Worm (Caenorhabditis elegans): ENCODE measurements around the gene unc-69.

unc-69 gene

DNA sequence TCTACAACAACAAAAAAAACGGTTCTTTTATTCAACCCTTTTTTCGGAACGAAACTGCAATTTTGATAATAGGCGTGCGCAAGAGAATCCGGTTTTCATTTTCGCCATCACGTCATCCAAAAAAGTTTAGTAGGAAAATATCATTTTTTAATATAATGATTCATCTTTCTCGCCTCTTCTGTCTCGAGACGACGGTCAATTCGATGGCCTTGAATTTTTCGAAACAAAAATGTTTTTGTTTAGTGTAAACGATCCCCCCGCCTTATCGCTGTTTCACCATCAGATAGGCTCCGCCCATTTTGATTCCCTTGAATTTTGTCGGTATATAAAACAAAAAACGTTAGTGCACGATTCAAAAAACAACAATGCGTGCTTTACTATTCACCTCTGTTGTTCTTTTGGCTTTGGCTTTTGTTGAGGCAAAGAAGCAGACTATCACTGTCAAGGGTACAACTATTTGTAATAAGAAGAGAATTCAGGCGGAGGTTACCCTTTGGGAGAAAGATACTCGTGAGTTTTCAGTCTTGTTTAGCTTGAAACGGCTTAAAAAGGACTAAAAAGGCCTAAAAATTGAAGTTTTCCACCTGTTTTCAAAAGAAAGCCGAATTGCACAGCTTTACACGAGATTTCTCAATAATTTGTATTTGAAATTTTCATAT is 18.9 kb downstream of the unc-69 start, which contains the start of gene ttr-15:
ttr-15 (plus strand) TSS at position 340 of the 659 bp plus-strand sequence.
- TF ChIP-seq lsy-2 (tag; optimal IDR thresholded peaks at IDR 0.05) (peak in 1 of 2 experiments; percentile 20), aha-1 (tag) (peak; percentile 87), nhr-28 (tag; optimal IDR thresholded peaks at IDR 0.05) (peak; percentile 41), hlh-30 (tag; optimal IDR thresholded peaks at IDR 0.05; ENCODE audit: insufficient read depth) (peak; percentile 34), nhr-10 (tag; optimal IDR thresholded peaks at IDR 0.05) (peak; percentile 13), mdl-1 (tag; optimal IDR thresholded peaks at IDR 0.05) (peak in 1 of 2 experiments; percentile 12), mxl-3 (GFP tag; optimal IDR thresholded peaks at IDR 0.05) (peak; percentile 24), ceh-28 (tag; optimal IDR thresholded peaks at IDR 0.05) (no peak), nhr-111 (GFP tag; optimal IDR thresholded peaks at IDR 0.05) (no peak), dve-1 (tag; optimal IDR thresholded peaks at IDR 0.05; ENCODE audit: insufficient read depth) (peak; percentile 72), spr-3 (GFP tag; optimal IDR thresholded peaks at IDR 0.05) (no peak), dmd-6 (GFP tag; IDR thresholded peaks at IDR 0.05) (peak; percentile 41), daf-19 (GFP tag; conservative IDR thresholded peaks at IDR 0.05) (no peak), T20F7.1 (GFP tag; optimal IDR thresholded peaks at IDR 0.05) (peak; percentile 54), daf-16 (GFP tag; optimal IDR thresholded peaks at IDR 0.05) (no peak), daf-16 (tag; optimal IDR thresholded peaks at IDR 0.05) (peak; percentile 16), mes-2 (tag; optimal IDR thresholded peaks at IDR 0.05; ENCODE audit: poor library complexity, severe bottlenecking) (peak; percentile 19), pqm-1 (tag; optimal IDR thresholded peaks at IDR 0.05) (no peak), tra-1 (GFP tag; IDR thresholded peaks at IDR 0.05) (0 out of 2 replicates have a peak, but pooled peaks have one; percentile 28), nhr-25 (tag; optimal IDR thresholded peaks at IDR 0.05; ENCODE audit: borderline replicate concordance, insufficient read depth) (peak; percentile 38), mep-1 (tag; optimal IDR thresholded peaks at IDR 0.05) (peak; percentile 44), zfp-3 (GFP tag; conservative IDR thresholded peaks at IDR 0.05) (0 out of 2 replicates have a peak, but pooled peaks have one; percentile 14), hlh-11 (tag; optimal IDR thresholded peaks at IDR 0.05) (peak; percentile 51), ama-1 (optimal IDR thresholded peaks at IDR 0.05) (peak; percentile 96), nhr-76 (tag; optimal IDR thresholded peaks at IDR 0.05) (peak; percentile 1)

DNA sequence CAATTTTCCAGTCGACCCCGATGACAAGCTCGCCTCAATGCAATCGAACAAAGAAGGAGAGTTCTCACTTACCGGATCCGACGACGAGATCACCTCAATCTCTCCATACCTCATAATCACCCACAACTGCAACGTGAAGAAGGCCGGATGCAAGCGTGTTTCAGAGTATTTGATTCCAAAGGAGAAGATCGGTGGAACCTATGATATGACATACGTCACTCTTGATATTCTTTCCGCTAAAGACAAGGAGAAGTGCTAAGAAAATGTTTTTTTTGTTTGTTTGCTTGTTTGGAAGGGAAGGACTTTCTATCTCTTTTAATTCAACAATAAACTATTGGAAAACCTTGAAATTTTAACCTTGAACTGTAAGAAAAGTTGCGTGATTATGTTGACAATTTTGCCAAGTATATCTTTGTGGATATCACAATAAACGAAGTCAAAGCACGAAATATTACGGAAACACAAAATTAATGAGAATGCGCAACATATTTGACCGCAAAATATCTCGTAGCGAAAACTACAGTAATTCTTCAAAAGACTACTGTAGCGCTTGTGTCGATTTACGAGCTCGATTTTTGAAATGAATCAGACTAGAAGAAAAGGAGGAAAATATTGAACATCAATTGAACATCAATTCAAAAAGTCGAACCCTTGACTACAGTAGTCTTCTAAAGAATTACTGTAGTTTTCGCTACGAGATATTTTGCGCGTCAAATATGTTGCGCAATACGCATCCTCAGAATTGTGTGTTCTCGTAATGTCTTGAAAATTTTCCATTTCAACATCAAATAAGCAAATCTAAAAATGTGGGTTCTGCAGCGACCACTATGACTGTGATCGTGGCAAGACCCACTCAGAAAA is 20.5 kb downstream of the unc-69 start:
- TF ChIP-seq unc-62 (GFP tag; optimal IDR thresholded peaks at IDR 0.05 in 1 of 2) (peak in 1 of 2 experiments; percentile 8), unc-62 (tag; optimal IDR thresholded peaks at IDR 0.05) (no peak), dmd-6 (GFP tag; IDR thresholded peaks at IDR 0.05) (no peak), nhr-25 (tag; optimal IDR thresholded peaks at IDR 0.05; ENCODE audit: borderline replicate concordance, insufficient read depth) (peak; percentile 56), zfp-3 (GFP tag; conservative IDR thresholded peaks at IDR 0.05) (peak; percentile 74; the same call in 1 of the 2 replicates), dve-1 (tag; optimal IDR thresholded peaks at IDR 0.05; ENCODE audit: insufficient read depth) (peak; percentile 53), nhr-28 (tag; optimal IDR thresholded peaks at IDR 0.05) (peak; percentile 11), F49E8.2 (tag; optimal IDR thresholded peaks at IDR 0.05; ENCODE audit: borderline replicate concordance) (no peak), ama-1 (optimal IDR thresholded peaks at IDR 0.05) (peak; percentile 84), lsy-2 (tag; optimal IDR thresholded peaks at IDR 0.05) (peak in 1 of 2 experiments; percentile 51), aha-1 (tag) (peak; percentile 62)

DNA sequence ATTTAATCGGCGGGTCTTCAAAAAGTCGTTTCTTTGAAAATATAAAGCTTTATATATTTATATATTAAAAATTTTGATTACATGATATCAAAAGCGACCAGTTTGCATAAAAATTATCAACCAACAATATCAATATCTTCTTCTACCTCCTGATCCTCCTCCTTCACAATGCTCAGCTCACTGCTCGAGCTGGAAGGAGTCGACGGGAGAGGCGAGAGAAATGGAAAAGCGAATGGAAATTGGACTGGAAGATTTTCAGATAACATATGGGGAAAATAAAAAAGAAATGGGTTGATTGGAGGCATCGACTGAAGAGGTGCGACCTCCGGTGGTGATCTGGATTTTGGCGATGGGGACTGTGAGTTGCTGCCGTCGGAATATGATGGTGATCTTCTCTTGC is 21.2 kb downstream of the unc-69 start:
- TF ChIP-seq nhr-76 (tag; optimal IDR thresholded peaks at IDR 0.05): no peak
- TF ChIP-seq aha-1 (tag): peak; percentile 69

DNA sequence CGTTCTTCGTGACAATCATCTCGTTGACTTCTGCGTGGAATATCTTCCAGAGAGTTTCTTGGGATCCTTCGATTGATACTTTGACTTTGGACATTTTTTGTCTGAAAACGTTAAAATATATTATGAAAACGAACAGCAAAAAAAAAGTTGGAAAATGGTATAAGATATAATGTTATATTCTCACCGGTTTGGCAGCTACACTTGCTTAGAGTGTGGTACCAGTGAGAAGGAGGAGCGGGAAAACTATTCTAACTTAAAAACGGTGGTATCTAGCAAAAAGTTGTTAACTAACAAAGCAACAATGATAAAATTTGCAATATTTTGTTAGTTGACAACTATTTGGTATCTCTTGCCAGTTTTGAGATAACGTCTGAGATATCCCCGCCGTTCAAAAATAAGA is 23.0 kb downstream of the unc-69 start, which contains the start of gene tbx-9:
tbx-9 (minus strand) TSS at position 101 of the 400 bp plus-strand sequence.
- TF ChIP-seq tra-1 (GFP tag; IDR thresholded peaks at IDR 0.05): no peak
- no peak for TF ChIP-seq ZK337.2 (GFP tag; IDR thresholded peaks at IDR 0.05)
- no peak for TF ChIP-seq nhr-77 (tag; optimal IDR thresholded peaks at IDR 0.05)
- TF ChIP-seq lsy-2 (tag; optimal IDR thresholded peaks at IDR 0.05): no peak
- TF ChIP-seq mxl-3 (GFP tag; optimal IDR thresholded peaks at IDR 0.05): no peak
- no peak for TF ChIP-seq lin-15B (tag; optimal IDR thresholded peaks at IDR 0.05)
- no peak for TF ChIP-seq dmd-8 (GFP tag; IDR thresholded peaks at IDR 0.05)
- no peak for TF ChIP-seq zip-2 (tag; optimal IDR thresholded peaks at IDR 0.05)
- no peak for TF ChIP-seq spr-3 (GFP tag; optimal IDR thresholded peaks at IDR 0.05)
- TF ChIP-seq snpc-4 (tag; optimal IDR thresholded peaks at IDR 0.05): no peak
